Fruit fly (Drosophila melanogaster) whole organism, larva: ENCODE results near the gene Oseg5.

ENCODE experiments used
- noc ChIP-seq: fragments of 200-800 bp; sonication (Bioruptor generic); optimal IDR thresholded peaks from 3 replicates; lab custom pipeline; 2019; ENCODE audit warnings: missing biosample characterization, mild to moderate bottlenecking, missing genetic modification characterization, moderate library complexity

Gene Oseg5

dm6 chr2L:20788050-20788449, 47.6 kb downstream of the Oseg5 start:
- no peak for TF ChIP-seq noc (tag; lab: Kevin White, UChicago)

dm6 chr2L:20787271-20787791, 48.3 kb downstream of the Oseg5 start, which contains the start of gene Pomp:
Pomp (plus strand) TSS chr2L:20787656.
- TF ChIP-seq noc (tag; lab: Kevin White, UChicago) = peak; percentile 37

DNA sequence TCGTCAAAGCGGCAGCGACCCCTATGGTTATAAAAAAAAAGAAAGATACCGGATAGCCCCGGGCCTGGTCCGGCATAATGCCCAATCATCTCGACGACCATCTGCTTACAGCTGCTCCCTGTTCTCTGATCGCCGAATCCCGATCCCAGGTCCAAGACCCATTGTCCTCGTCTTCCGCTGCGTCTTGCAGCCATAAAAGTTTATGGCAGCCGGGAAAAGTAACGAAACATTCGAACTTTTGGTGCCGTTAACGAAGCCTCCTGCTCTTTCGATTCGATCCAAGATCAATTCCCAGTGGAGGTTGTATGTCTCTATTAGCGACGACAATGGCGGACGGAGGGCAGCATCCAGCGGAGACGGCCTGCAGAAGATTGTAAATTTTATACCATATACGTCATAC, 50.3 kb downstream of the Oseg5 start:
- no peak for TF ChIP-seq noc (tag; lab: Kevin White, UChicago)

- peak; percentile 56 for TF ChIP-seq noc (tag; lab: Kevin White, UChicago)
Observed at dm6 chr2L:20783908-20784307, 51.7 kb downstream of the Oseg5 start.

DNA sequence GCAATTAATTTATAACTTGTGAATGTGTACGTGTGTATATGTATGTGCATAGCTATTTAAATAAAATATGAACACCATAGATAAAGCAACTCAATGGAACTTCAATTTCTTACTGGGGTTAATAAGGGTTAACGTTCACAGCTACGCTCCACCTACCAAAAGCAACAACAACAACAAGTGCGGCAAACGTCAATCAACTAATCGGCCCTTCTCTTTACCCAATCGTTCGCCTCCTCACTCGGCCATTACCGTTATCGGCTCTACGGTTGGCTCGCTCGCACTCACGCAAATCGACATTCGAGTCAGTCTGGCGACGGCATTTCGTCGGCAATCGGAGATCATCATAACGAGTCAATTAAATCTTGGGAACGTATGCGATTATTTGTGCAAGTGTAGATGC, 52.6 kb downstream of the Oseg5 start:
- TF ChIP-seq noc (tag; lab: Kevin White, UChicago) = no peak
